Fruit fly (Drosophila melanogaster) whole organism, embryonic: ENCODE measurements around the gene wrm2.

Experiments used
- Atf6 ChIP-seq: fragments of 200-800 bp; sonication (Bioruptor generic); IDR thresholded peaks from 2 replicates; pipeline ENCODE4 v1.3.6; 2022; ENCODE audit warnings: missing biosample characterization, missing genetic modification characterization
- Bteb2 ChIP-seq: fragments of 200-800 bp; sonication (Bioruptor generic); optimal IDR thresholded peaks from 2 replicates; lab custom pipeline; 2016; ENCODE audit warnings: missing biosample characterization, missing genetic modification characterization
- CG1024 ChIP-seq: fragments of 200-800 bp; sonication (Bioruptor generic); IDR thresholded peaks from 2 replicates; pipeline ENCODE4 v1.3.6; 2022; ENCODE audit warnings: missing biosample characterization, missing genetic modification characterization
- CG10321 ChIP-seq: fragments of 200-800 bp; sonication (Bioruptor generic); IDR thresholded peaks from 2 replicates; pipeline ENCODE4 v1.3.6; 2022; ENCODE audit warnings: missing biosample characterization, missing genetic modification characterization
- CG10959 ChIP-seq: fragments of 200-800 bp; sonication (Bioruptor generic); IDR thresholded peaks from 2 replicates; pipeline ENCODE4 v1.3.6; 2022; ENCODE audit warnings: missing biosample characterization, missing genetic modification characterization
- CG12236 ChIP-seq: fragments of 200-800 bp; sonication (Bioruptor generic); optimal IDR thresholded peaks from 2 replicates; lab custom pipeline; 2016; ENCODE audit warnings: missing biosample characterization, missing genetic modification characterization
- CG12769 ChIP-seq: fragments of 200-800 bp; sonication (Bioruptor generic); optimal IDR thresholded peaks from 2 replicates; lab custom pipeline; 2019; ENCODE audit warnings: missing biosample characterization, mild to moderate bottlenecking, missing genetic modification characterization, moderate library complexity
- CG13287 ChIP-seq: fragments of 200-800 bp; sonication (Bioruptor generic); IDR thresholded peaks from 2 replicates; pipeline ENCODE4 v1.3.6; 2022; ENCODE audit warnings: missing biosample characterization, missing genetic modification characterization; ENCODE audit not compliant: partially characterized antibody
- CG14014 ChIP-seq: fragments of 200-800 bp; sonication (Bioruptor generic); IDR thresholded peaks from 2 replicates; pipeline ENCODE4 v1.3.6; 2022; ENCODE audit warnings: missing biosample characterization, missing genetic modification characterization
- CG15601 ChIP-seq: fragments of 200-800 bp; sonication (Bioruptor generic); optimal IDR thresholded peaks from 3 replicates; lab custom pipeline; 2019; ENCODE audit warnings: missing biosample characterization, mild to moderate bottlenecking, missing genetic modification characterization, moderate library complexity
- CG1603 ChIP-seq: fragments of 200-800 bp; sonication (Bioruptor generic); optimal IDR thresholded peaks from 2 replicates; lab custom pipeline; 2019; ENCODE audit warnings: missing biosample characterization, mild to moderate bottlenecking, missing genetic modification characterization, moderate library complexity
- CG17385 ChIP-seq: fragments of 200-800 bp; sonication (Bioruptor generic); optimal IDR thresholded peaks from 3 replicates; lab custom pipeline; 2018; ENCODE audit warnings: missing biosample characterization, mild to moderate bottlenecking, missing genetic modification characterization
- CG18262 ChIP-seq: fragments of 200-800 bp; optimal IDR thresholded peaks from 3 replicates; lab custom pipeline; 2019; ENCODE audit warnings: missing biosample characterization, mild to moderate bottlenecking, missing genetic modification characterization, moderate library complexity
- CG1832 ChIP-seq: fragments of 200-800 bp; sonication (Bioruptor generic); optimal IDR thresholded peaks from 2 replicates; lab custom pipeline; 2017; ENCODE audit warnings: missing biosample characterization, mild to moderate bottlenecking, missing genetic modification characterization, inconsistent platforms
- CG18599 ChIP-seq: fragments of 200-800 bp; sonication (Bioruptor generic); optimal IDR thresholded peaks from 3 replicates; lab custom pipeline; 2017; ENCODE audit warnings: missing biosample characterization, missing genetic modification characterization, mild to moderate bottlenecking, moderate library complexity, missing genetic modification reagents
- CG18619 ChIP-seq: fragments of 200-800 bp; sonication (Bioruptor generic); optimal IDR thresholded peaks from 3 replicates; lab custom pipeline; 2017; ENCODE audit warnings: missing biosample characterization, mild to moderate bottlenecking, missing genetic modification characterization
- CG2116 ChIP-seq: fragments of 200-800 bp; sonication (Bioruptor generic); optimal IDR thresholded peaks from 3 replicates; lab custom pipeline; 2018; ENCODE audit warnings: missing biosample characterization, mild to moderate bottlenecking, missing genetic modification characterization
- CG2202 ChIP-seq: fragments of 200-800 bp; sonication (Bioruptor generic); optimal IDR thresholded peaks from 2 replicates; lab custom pipeline; 2018; ENCODE audit warnings: missing biosample characterization, mild to moderate bottlenecking, missing genetic modification characterization
- CG4282 ChIP-seq: fragments of 200-800 bp; sonication (Bioruptor generic); optimal IDR thresholded peaks from 2 replicates; lab custom pipeline; 2016; ENCODE audit warnings: missing biosample characterization, missing genetic modification characterization
- CG4617 ChIP-seq: fragments of 200-800 bp; sonication (Bioruptor generic); optimal IDR thresholded peaks from 3 replicates; lab custom pipeline; 2016; ENCODE audit warnings: missing biosample characterization, missing genetic modification characterization, borderline replicate concordance
- CG6175 ChIP-seq: fragments of 200-800 bp; sonication (Bioruptor generic); IDR thresholded peaks from 3 replicates; pipeline ENCODE4 v1.3.6; 2022; ENCODE audit warnings: missing biosample characterization, missing genetic modification characterization
- CG6689 ChIP-seq: fragments of 200-800 bp; sonication (Bioruptor generic); IDR thresholded peaks from 2 replicates; pipeline ENCODE4 v1.3.6; 2022; ENCODE audit warnings: missing biosample characterization, missing genetic modification characterization
- CG6791 ChIP-seq: fragments of 200-800 bp; sonication (Bioruptor generic); IDR thresholded peaks from 3 replicates; pipeline ENCODE4 v1.3.6; 2022; ENCODE audit warnings: missing biosample characterization, missing genetic modification characterization; ENCODE audit not compliant: partially characterized antibody
- CG6813 ChIP-seq: fragments of 200-800 bp; sonication (Bioruptor generic); optimal IDR thresholded peaks from 2 replicates; lab custom pipeline; 2017; ENCODE audit warnings: missing biosample characterization, missing genetic modification characterization, mild to moderate bottlenecking, moderate library complexity, missing genetic modification reagents
- CG7987 ChIP-seq: fragments of 200-800 bp; sonication (Bioruptor generic); optimal IDR thresholded peaks from 2 replicates; lab custom pipeline; 2018; ENCODE audit warnings: missing biosample characterization, mild to moderate bottlenecking, missing genetic modification characterization, moderate library complexity
- CG8359 ChIP-seq: fragments of 200-800 bp; sonication (Bioruptor generic); optimal IDR thresholded peaks from 2 replicates; lab custom pipeline; 2017; ENCODE audit warnings: missing biosample characterization, mild to moderate bottlenecking, missing genetic modification characterization, borderline replicate concordance
- CG8478 ChIP-seq: fragments of >200 bp; optimal IDR thresholded peaks from 2 replicates; lab custom pipeline; 2018
- CG9727 ChIP-seq: fragments of 200-800 bp; sonication (Bioruptor generic); optimal IDR thresholded peaks from 3 replicates; lab custom pipeline; 2017; ENCODE audit warnings: missing biosample characterization, mild to moderate bottlenecking, missing genetic modification characterization
- CG9817 ChIP-seq: fragments of 200-800 bp; sonication (Bioruptor generic); optimal IDR thresholded peaks from 2 replicates; lab custom pipeline; 2018; ENCODE audit warnings: missing biosample characterization, mild to moderate bottlenecking, missing genetic modification characterization, moderate library complexity
- Dfd ChIP-seq, 2 experiments: fragments of >200 bp; optimal IDR thresholded peaks; 2 replicates each; lab custom pipeline; 2017; ENCODE audit warnings: missing biosample characterization in 2 of 2, missing genetic modification characterization in 2 of 2
- Drgx ChIP-seq: fragments of 200-800 bp; sonication (Bioruptor generic); IDR thresholded peaks from 2 replicates; pipeline ENCODE4 v1.3.6; 2022; ENCODE audit warnings: missing biosample characterization, missing genetic modification characterization
- Max ChIP-seq: fragments of 200-800 bp; sonication (Bioruptor generic); optimal IDR thresholded peaks from 2 replicates; lab custom pipeline; 2016; ENCODE audit warnings: missing biosample characterization, mild to moderate bottlenecking, missing genetic modification characterization
- NK7.1 ChIP-seq: fragments of 200-800 bp; sonication (Bioruptor generic); optimal IDR thresholded peaks from 3 replicates; lab custom pipeline; 2016; ENCODE audit warnings: missing biosample characterization, missing genetic modification characterization
- Taf1 ChIP-seq: fragments of 200-800 bp; sonication (Bioruptor generic); IDR thresholded peaks from 2 replicates; pipeline ENCODE4 v1.3.6; 2022; ENCODE audit warnings: missing biosample characterization, missing genetic modification characterization
- ac ChIP-seq: fragments of 200-800 bp; sonication (Bioruptor generic); optimal IDR thresholded peaks from 3 replicates; lab custom pipeline; 2017; ENCODE audit warnings: missing biosample characterization, mild to moderate bottlenecking, missing genetic modification characterization
- bcd ChIP-seq: fragments of 200-800 bp; sonication (Bioruptor generic); optimal IDR thresholded peaks from 2 replicates; lab custom pipeline; 2017; ENCODE audit warnings: missing biosample characterization, mild to moderate bottlenecking, missing genetic modification characterization
- dm ChIP-seq: fragments of 200-800 bp; sonication (Bioruptor generic); optimal IDR thresholded peaks from 3 replicates; lab custom pipeline; 2016; ENCODE audit warnings: missing biosample characterization, missing genetic modification characterization
- dpn ChIP-seq, 2 experiments: fragments of 200-800 bp; sonication (Bioruptor generic); optimal IDR thresholded peaks; 3 replicates each; lab custom pipeline; 2016; ENCODE audit warnings: missing biosample characterization in 2 of 2, missing genetic modification characterization in 2 of 2
- exex ChIP-seq: fragments of 200-800 bp; sonication (Bioruptor generic); optimal IDR thresholded peaks from 4 replicates; lab custom pipeline; 2018; ENCODE audit warnings: missing biosample characterization, mild to moderate bottlenecking, missing genetic modification characterization, moderate library complexity
- odd ChIP-seq: fragments of 200-800 bp; sonication (Bioruptor generic); optimal IDR thresholded peaks from 2 replicates; lab custom pipeline; 2017; ENCODE audit warnings: missing biosample characterization, mild to moderate bottlenecking, missing genetic modification characterization
- phol ChIP-seq: fragments of 200-800 bp; sonication (Bioruptor generic); optimal IDR thresholded peaks from 3 replicates; lab custom pipeline; 2018; ENCODE audit warnings: missing biosample characterization, mild to moderate bottlenecking, missing genetic modification characterization, moderate library complexity
- pnt ChIP-seq: fragments of 200-800 bp; sonication (Bioruptor generic); optimal IDR thresholded peaks from 3 replicates; lab custom pipeline; 2016; ENCODE audit warnings: missing biosample characterization, missing genetic modification characterization
- psq ChIP-seq: fragments of 200-800 bp; sonication (Bioruptor generic); optimal IDR thresholded peaks from 2 replicates; lab custom pipeline; 2017; ENCODE audit warnings: missing biosample characterization, missing genetic modification characterization
- pzg ChIP-seq: fragments of 200-800 bp; sonication (Bioruptor generic); optimal IDR thresholded peaks from 3 replicates; lab custom pipeline; 2018; ENCODE audit warnings: missing biosample characterization, mild to moderate bottlenecking, missing genetic modification characterization, moderate library complexity
- run ChIP-seq: fragments of 200-800 bp; sonication (Bioruptor generic); optimal IDR thresholded peaks from 3 replicates; lab custom pipeline; 2018; ENCODE audit warnings: missing biosample characterization, mild to moderate bottlenecking, missing genetic modification characterization
- stc ChIP-seq: fragments of 200-800 bp; sonication (Bioruptor generic); IDR thresholded peaks from 2 replicates; pipeline ENCODE4 v1.3.6; 2022; ENCODE audit warnings: missing biosample characterization, missing genetic modification characterization
- sug ChIP-seq: fragments of 200-800 bp; optimal IDR thresholded peaks from 2 replicates; lab custom pipeline; 2019; ENCODE audit warnings: missing biosample characterization, mild to moderate bottlenecking, missing genetic modification characterization, moderate library complexity
- tgo ChIP-seq: fragments of 200-800 bp; sonication (Bioruptor generic); IDR thresholded peaks from 3 replicates; pipeline ENCODE4 v1.3.6; 2022; ENCODE audit warnings: missing biosample characterization, missing genetic modification characterization
- ttk ChIP-seq: fragments of 200-800 bp; sonication (Bioruptor generic); IDR thresholded peaks from 2 replicates; pipeline ENCODE4 v2.1.2; 2022; ENCODE audit warnings: missing biosample characterization, missing genetic modification characterization
- vnd ChIP-seq: fragments of 200-800 bp; sonication (Bioruptor generic); IDR thresholded peaks from 3 replicates; pipeline ENCODE4 v1.3.6; 2022; ENCODE audit warnings: missing biosample characterization, missing genetic modification characterization; ENCODE audit not compliant: partially characterized antibody

Gene wrm2

DNA sequence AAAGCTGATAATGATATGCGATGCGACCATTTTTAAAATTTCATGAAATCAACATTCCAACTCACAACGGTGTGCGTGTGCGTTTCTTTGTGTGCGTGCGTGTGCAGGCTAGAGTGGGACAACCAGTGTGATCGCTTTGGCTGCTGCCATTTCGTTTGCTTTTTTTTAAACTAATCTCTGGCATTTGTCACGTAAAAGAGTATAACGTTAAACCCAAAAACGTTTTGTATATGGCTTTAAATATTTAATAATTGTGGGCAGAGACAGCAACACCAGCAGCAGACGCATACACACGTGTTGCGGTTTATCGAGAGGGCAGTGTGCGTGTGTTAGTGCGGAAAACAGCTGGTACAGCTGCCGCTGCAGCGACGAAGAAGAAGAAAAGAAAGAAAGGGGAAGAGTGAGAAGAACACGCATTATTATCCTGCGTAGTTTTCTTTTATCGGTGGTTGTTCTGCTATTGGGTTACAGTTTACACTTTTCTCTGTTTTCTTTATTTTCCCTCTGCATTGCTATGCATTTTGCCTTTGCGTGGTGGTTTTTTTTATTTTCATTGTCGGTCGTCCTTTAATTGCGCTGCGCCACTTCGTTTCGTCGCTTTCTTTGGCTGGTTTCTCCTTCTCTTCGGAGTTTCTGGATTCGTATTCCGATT, 35.3 kb upstream of the wrm2 start (continued):
- TF ChIP-seq sug (peak; percentile 1), CG6175 (GFP tag; lab: Robert Waterston, UW) (no peak), CG9727 (GFP tag; lab: Kevin White, UChicago) (no peak), odd (GFP tag; lab: Kevin White, UChicago) (no peak), ttk (GFP tag; lab: Robert Waterston, UW) (no peak), CG12769 (no peak), pzg (GFP tag; lab: Kevin White, UChicago) (peak; percentile 12), CG2116 (GFP tag; lab: Kevin White, UChicago) (peak; percentile 31), CG1024 (GFP tag; lab: Robert Waterston, UW) (no peak), CG4282 (GFP tag; lab: Kevin White, UChicago) (no peak), CG17385 (GFP tag; lab: Kevin White, UChicago) (peak; percentile 95), Max (GFP tag; lab: Kevin White, UChicago) (peak; percentile 17), Atf6 (GFP tag; lab: Robert Waterston, UW) (no peak), CG18262 (tag; lab: Kevin White, UChicago) (no peak), psq (GFP tag; lab: Kevin White, UChicago) (peak; percentile 71), Bteb2 (GFP tag; lab: Kevin White, UChicago) (no peak), run (tag; lab: Kevin White, UChicago) (peak; percentile 88), Dfd (GFP tag; optimal IDR thresholded peaks at IDR 0.05; lab: Kevin White, UChicago) (no peak), stc (no peak), vnd (no peak), CG10321 (GFP tag; lab: Robert Waterston, UW) (peak; percentile 96), pnt (no peak), CG9817 (tag; lab: Kevin White, UChicago) (no peak), CG10959 (GFP tag; lab: Robert Waterston, UW) (no peak), bcd (GFP tag; lab: Kevin White, UChicago) (no peak), dm (GFP tag; lab: Kevin White, UChicago) (peak; percentile 81), CG4617 (GFP tag; lab: Kevin White, UChicago) (peak; percentile 80), CG13287 (GFP tag; lab: Robert Waterston, UW) (peak; percentile 21; the same call in 1 of the 2 replicates), CG8359 (GFP tag; lab: Kevin White, UChicago) (no peak), ac (peak; percentile 68), NK7.1 (no peak), tgo (GFP tag; lab: Robert Waterston, UW) (no peak), Taf1 (GFP tag; lab: Robert Waterston, UW) (no peak), CG1832 (GFP tag; lab: Kevin White, UChicago) (peak; percentile 58), CG18619 (GFP tag; lab: Kevin White, UChicago) (no peak), CG1603 (tag; lab: Kevin White, UChicago) (peak; percentile 26), CG15601 (tag; lab: Kevin White, UChicago) (no peak), phol (tag; lab: Kevin White, UChicago) (peak; percentile 58), CG8478 (lab: Kevin White, UChicago) (peak; percentile 95), dpn (GFP tag; optimal IDR thresholded peaks at IDR 0.05; lab: Kevin White, UChicago) (no peak), CG14014 (no peak), CG18599 (GFP tag; lab: Kevin White, UChicago) (no peak), exex (peak; percentile 5), CG6791 (GFP tag; lab: Robert Waterston, UW) (0 out of 3 replicates have a peak, but pooled peaks have one; percentile 26), CG7987 (GFP tag; lab: Kevin White, UChicago) (peak; percentile 22), Drgx (GFP tag; lab: Robert Waterston, UW) (no peak), CG12236 (no peak), CG6813 (GFP tag; lab: Kevin White, UChicago) (no peak), CG6689 (GFP tag; lab: Robert Waterston, UW) (no peak), CG2202 (no peak)
- TF ChIP-seq, all 482 proteins: peak for 70
